Fruit fly (Drosophila melanogaster) whole organism, embryonic: ENCODE data around the gene CG11437.

Source experiments
- Antp ChIP-seq: fragments of 200-800 bp; sonication (Bioruptor generic); optimal IDR thresholded peaks from 3 replicates; lab custom pipeline; 2016; ENCODE audit warnings: missing biosample characterization, missing genetic modification characterization
- B-H1 ChIP-seq: fragments of 200-800 bp; sonication (Bioruptor generic); IDR thresholded peaks from 3 replicates; pipeline ENCODE4 v1.3.6; 2022; ENCODE audit warnings: missing biosample characterization, missing genetic modification characterization
- CG10431 ChIP-seq: fragments of 200-800 bp; sonication (Bioruptor generic); optimal IDR thresholded peaks from 3 replicates; lab custom pipeline; 2018; ENCODE audit warnings: missing biosample characterization, mild to moderate bottlenecking, missing genetic modification characterization
- CG12769 ChIP-seq: fragments of 200-800 bp; sonication (Bioruptor generic); optimal IDR thresholded peaks from 2 replicates; lab custom pipeline; 2019; ENCODE audit warnings: missing biosample characterization, mild to moderate bottlenecking, missing genetic modification characterization, moderate library complexity
- CG14710 ChIP-seq: fragments of 200-800 bp; sonication (Bioruptor generic); optimal IDR thresholded peaks from 3 replicates; lab custom pipeline; 2019; ENCODE audit warnings: missing biosample characterization, mild to moderate bottlenecking, missing genetic modification characterization, moderate library complexity
- CG15011 ChIP-seq: fragments of 200-800 bp; sonication (Bioruptor generic); optimal IDR thresholded peaks from 3 replicates; lab custom pipeline; 2018; ENCODE audit warnings: missing biosample characterization, mild to moderate bottlenecking, missing genetic modification characterization
- CG15073 ChIP-seq: fragments of 200-800 bp; sonication (Bioruptor generic); optimal IDR thresholded peaks from 2 replicates; lab custom pipeline; 2016; ENCODE audit warnings: missing biosample characterization, missing genetic modification characterization
- CG15269 ChIP-seq: fragments of 200-800 bp; sonication (Bioruptor generic); optimal IDR thresholded peaks from 2 replicates; lab custom pipeline; 2018; ENCODE audit warnings: missing biosample characterization, mild to moderate bottlenecking, missing genetic modification characterization, moderate library complexity
- CG18764 ChIP-seq: fragments of 200-800 bp; sonication (Bioruptor generic); optimal IDR thresholded peaks from 3 replicates; lab custom pipeline; 2016; ENCODE audit warnings: missing biosample characterization, missing genetic modification characterization
- CG2120 ChIP-seq: fragments of 200-800 bp; sonication (Bioruptor generic); optimal IDR thresholded peaks from 3 replicates; lab custom pipeline; 2016; ENCODE audit warnings: missing biosample characterization, missing genetic modification characterization
- CG3847 ChIP-seq: fragments of 200-800 bp; sonication (Bioruptor generic); IDR thresholded peaks from 2 replicates; pipeline ENCODE4 v1.3.6; 2022; ENCODE audit warnings: missing biosample characterization, missing genetic modification characterization
- CG5245 ChIP-seq: fragments of 200-800 bp; sonication (Bioruptor generic); optimal IDR thresholded peaks from 3 replicates; lab custom pipeline; 2016; ENCODE audit warnings: missing biosample characterization, missing genetic modification characterization
- CG7271 ChIP-seq: fragments of 200-800 bp; sonication (Bioruptor generic); optimal IDR thresholded peaks from 2 replicates; lab custom pipeline; 2018; ENCODE audit warnings: missing biosample characterization, mild to moderate bottlenecking, missing genetic modification characterization, moderate library complexity
- CG8359 ChIP-seq: fragments of 200-800 bp; sonication (Bioruptor generic); optimal IDR thresholded peaks from 2 replicates; lab custom pipeline; 2017; ENCODE audit warnings: missing biosample characterization, mild to moderate bottlenecking, missing genetic modification characterization, borderline replicate concordance
- CG8388 ChIP-seq: fragments of 200-800 bp; sonication (Bioruptor generic); optimal IDR thresholded peaks from 2 replicates; lab custom pipeline; 2019; ENCODE audit warnings: missing biosample characterization, mild to moderate bottlenecking, missing genetic modification characterization, moderate library complexity
- CG9437 ChIP-seq: fragments of 200-800 bp; sonication (Bioruptor generic); optimal IDR thresholded peaks from 2 replicates; lab custom pipeline; 2018; ENCODE audit warnings: missing biosample characterization, mild to moderate bottlenecking, missing genetic modification characterization
- Dad ChIP-seq: fragments of 200-800 bp; sonication (Bioruptor generic); optimal IDR thresholded peaks from 3 replicates; lab custom pipeline; 2016; ENCODE audit warnings: missing biosample characterization, missing genetic modification characterization
- Deaf1 ChIP-seq: fragments of 200-800 bp; optimal IDR thresholded peaks from 3 replicates; lab custom pipeline; 2019; ENCODE audit warnings: missing biosample characterization, mild to moderate bottlenecking, missing genetic modification characterization, moderate library complexity
- Dip3 ChIP-seq: fragments of 200-800 bp; sonication (Bioruptor generic); optimal IDR thresholded peaks from 3 replicates; lab custom pipeline; 2016; ENCODE audit warnings: missing biosample characterization, missing genetic modification characterization
- MBD-R2 ChIP-seq: fragments of 200-800 bp; sonication (Bioruptor generic); IDR thresholded peaks from 2 replicates; pipeline ENCODE4 v1.3.6; 2022; ENCODE audit warnings: missing biosample characterization, missing genetic modification characterization
- Mad ChIP-seq: fragments of 200-800 bp; sonication (Bioruptor generic); optimal IDR thresholded peaks from 2 replicates; lab custom pipeline; 2016; ENCODE audit warnings: missing biosample characterization, missing genetic modification characterization
- Opbp ChIP-seq: fragments of 200-800 bp; sonication (Bioruptor generic); IDR thresholded peaks from 3 replicates; pipeline ENCODE4 v1.3.6; 2022; ENCODE audit warnings: missing biosample characterization, missing genetic modification characterization; ENCODE audit not compliant: partially characterized antibody
- PHDP ChIP-seq: fragments of 200-800 bp; sonication (Bioruptor generic); optimal IDR thresholded peaks from 3 replicates; lab custom pipeline; 2018; ENCODE audit warnings: missing biosample characterization, mild to moderate bottlenecking, missing genetic modification characterization, moderate library complexity
- Scr ChIP-seq: fragments of 200-800 bp; sonication (Bioruptor generic); IDR thresholded peaks from 2 replicates; pipeline ENCODE4 v1.3.6; 2022; ENCODE audit warnings: missing biosample characterization, missing genetic modification characterization; ENCODE audit not compliant: partially characterized antibody
- Side ChIP-seq: fragments of 200-800 bp; sonication (Bioruptor generic); optimal IDR thresholded peaks from 2 replicates; lab custom pipeline; 2016; ENCODE audit warnings: missing biosample characterization, missing genetic modification characterization
- Sox102F ChIP-seq: fragments of 200-800 bp; sonication (Bioruptor generic); optimal IDR thresholded peaks from 2 replicates; lab custom pipeline; 2018; ENCODE audit warnings: missing biosample characterization, mild to moderate bottlenecking, missing genetic modification characterization, moderate library complexity
- Tbp ChIP-seq: fragments of >200 bp; optimal IDR thresholded peaks from 2 replicates; lab custom pipeline; 2018; ENCODE audit warnings: missing biosample characterization, missing genetic modification characterization
- abd-A ChIP-seq: fragments of 200-800 bp; sonication (Bioruptor generic); optimal IDR thresholded peaks from 3 replicates; lab custom pipeline; 2019; ENCODE audit warnings: missing biosample characterization, mild to moderate bottlenecking, missing genetic modification characterization, moderate library complexity
- bbx ChIP-seq: fragments of 200-800 bp; sonication (Bioruptor generic); IDR thresholded peaks from 2 replicates; pipeline ENCODE4 v1.3.6; 2022; ENCODE audit warnings: missing biosample characterization, missing genetic modification characterization; ENCODE audit not compliant: partially characterized antibody
- bsh ChIP-seq, 2 experiments: fragments of 200-800 bp; sonication (Bioruptor generic); optimal IDR thresholded peaks; 2 replicates each; lab custom pipeline; 2017 to 2018; ENCODE audit warnings: mild to moderate bottlenecking in 2 of 2, missing biosample characterization in 2 of 2, missing genetic modification characterization in 2 of 2, moderate library complexity in 1 of 2
- cg ChIP-seq: fragments of 200-800 bp; sonication (Bioruptor generic); optimal IDR thresholded peaks from 3 replicates; lab custom pipeline; 2019; ENCODE audit warnings: missing biosample characterization, mild to moderate bottlenecking, missing genetic modification characterization, moderate library complexity
- chinmo ChIP-seq: fragments of 200-800 bp; sonication (Bioruptor generic); IDR thresholded peaks from 4 replicates; pipeline ENCODE4 v1.3.6; 2022; ENCODE audit warnings: missing biosample characterization, missing genetic modification characterization; ENCODE audit not compliant: partially characterized antibody
- cwo ChIP-seq: fragments of 200-800 bp; sonication (Bioruptor generic); optimal IDR thresholded peaks from 3 replicates; lab custom pipeline; 2017; ENCODE audit warnings: missing biosample characterization, missing genetic modification characterization, mild to moderate bottlenecking, moderate library complexity, missing genetic modification reagents
- lab ChIP-seq: fragments of 200-800 bp; sonication (Bioruptor generic); optimal IDR thresholded peaks from 3 replicates; lab custom pipeline; 2017; ENCODE audit warnings: missing biosample characterization, missing genetic modification characterization, mild to moderate bottlenecking, moderate library complexity, missing genetic modification reagents
- lola ChIP-seq, 3 experiments: fragments of >200 bp in 2 of 3; fragments of 200-800 bp in 1 of 3; sonication (Bioruptor generic) in 1 of 3; optimal IDR thresholded peaks; 2 replicates each; lab custom pipeline; 2017 to 2019; ENCODE audit warnings: missing biosample characterization in 3 of 3, missing genetic modification characterization in 3 of 3, mild to moderate bottlenecking in 1 of 3, moderate library complexity in 1 of 3
- nom ChIP-seq: fragments of 200-800 bp; sonication (Bioruptor generic); optimal IDR thresholded peaks from 2 replicates; lab custom pipeline; 2017; ENCODE audit warnings: missing biosample characterization, missing genetic modification characterization, mild to moderate bottlenecking, moderate library complexity, missing genetic modification reagents
- oc ChIP-seq: fragments of 200-800 bp; sonication (Bioruptor generic); optimal IDR thresholded peaks from 2 replicates; lab custom pipeline; 2018; ENCODE audit warnings: missing biosample characterization, mild to moderate bottlenecking, missing genetic modification characterization, moderate library complexity
- org-1 ChIP-seq: fragments of 200-800 bp; sonication (Bioruptor generic); optimal IDR thresholded peaks from 2 replicates; lab custom pipeline; 2017; ENCODE audit warnings: missing biosample characterization, missing genetic modification characterization
- pb ChIP-seq: fragments of 200-800 bp; sonication (Bioruptor generic); optimal IDR thresholded peaks from 3 replicates; lab custom pipeline; 2016; ENCODE audit warnings: missing biosample characterization, missing genetic modification characterization
- rib ChIP-seq: fragments of 200-800 bp; sonication (Bioruptor generic); IDR thresholded peaks from 2 replicates; pipeline ENCODE4 v1.3.6; 2022; ENCODE audit warnings: missing biosample characterization, missing genetic modification characterization
- sd ChIP-seq: fragments of 200-800 bp; sonication (Bioruptor generic); optimal IDR thresholded peaks from 3 replicates; lab custom pipeline; 2018; ENCODE audit warnings: missing biosample characterization, mild to moderate bottlenecking, missing genetic modification characterization, moderate library complexity
- sens ChIP-seq: fragments of 200-800 bp; sonication (Bioruptor generic); peaks from one replicate; lab custom pipeline; 2016; ENCODE audit warnings: missing biosample characterization, missing genetic modification characterization
- sna ChIP-seq: fragments of 200-800 bp; sonication (Bioruptor generic); IDR thresholded peaks from 2 replicates; pipeline ENCODE4 v1.3.6; 2022; ENCODE audit warnings: missing biosample characterization, missing genetic modification characterization; ENCODE audit not compliant: partially characterized antibody
- tin ChIP-seq: fragments of 200-800 bp; sonication (Bioruptor generic); optimal IDR thresholded peaks from 3 replicates; lab custom pipeline; 2016; ENCODE audit warnings: missing biosample characterization, missing genetic modification characterization
- tna ChIP-seq: fragments of 200-800 bp; sonication (Bioruptor generic); IDR thresholded peaks from 2 replicates; pipeline ENCODE4 v1.3.6; 2022; ENCODE audit warnings: missing biosample characterization, missing genetic modification characterization; ENCODE audit not compliant: partially characterized antibody
- tx ChIP-seq: fragments of 200-800 bp; sonication (Bioruptor generic); optimal IDR thresholded peaks from 2 replicates; lab custom pipeline; 2016; ENCODE audit warnings: missing biosample characterization, missing genetic modification characterization

Gene CG11437

dm6 chr3L:22463412-22463811, 5.2 kb upstream of the CG11437 start (continued):
- TF ChIP-seq CG3847 (no peak), org-1 (no peak), oc (tag; lab: Kevin White, UChicago) (no peak), CG9437 (GFP tag; lab: Kevin White, UChicago) (no peak), PHDP (tag; lab: Kevin White, UChicago) (no peak), CG5245 (GFP tag; lab: Kevin White, UChicago) (no peak), Dad (GFP tag; lab: Kevin White, UChicago) (no peak), abd-A (tag; lab: Kevin White, UChicago) (no peak), CG14710 (no peak), cwo (GFP tag; lab: Kevin White, UChicago) (no peak), bsh (GFP tag; optimal IDR thresholded peaks at IDR 0.05; lab: Kevin White, UChicago) (no peak), Mad (GFP tag; lab: Kevin White, UChicago) (no peak), MBD-R2 (GFP tag; lab: Robert Waterston, UW) (no peak), tx (GFP tag; lab: Kevin White, UChicago) (no peak), rib (GFP tag; lab: Robert Waterston, UW) (no peak), Antp (GFP tag; lab: Kevin White, UChicago) (no peak), lab (GFP tag; lab: Kevin White, UChicago) (no peak), tin (GFP tag; lab: Kevin White, UChicago) (no peak)

- peak; percentile 7 for TF ChIP-seq CG15269 (tag; lab: Kevin White, UChicago)
- no peak for TF ChIP-seq Scr (GFP tag; lab: Robert Waterston, UW)
- TF ChIP-seq Dip3 (GFP tag; lab: Kevin White, UChicago), result no peak
- no peak for TF ChIP-seq Sox102F (GFP tag; lab: Kevin White, UChicago)
- no peak for TF ChIP-seq CG18764 (GFP tag; lab: Kevin White, UChicago)
- no peak for TF ChIP-seq sna
- TF ChIP-seq tin (GFP tag; lab: Kevin White, UChicago), result no peak
- peak; percentile 20 for TF ChIP-seq CG2120 (GFP tag; lab: Kevin White, UChicago)
- TF ChIP-seq Side, result no peak
- TF ChIP-seq CG9437 (GFP tag; lab: Kevin White, UChicago), result no peak
- TF ChIP-seq sd, result peak; percentile 82
- TF ChIP-seq chinmo (GFP tag; lab: Robert Waterston, UW), result 0 out of 4 replicates have a peak, but pooled peaks have one; percentile 60
- TF ChIP-seq CG12769, result peak; percentile 8
- TF ChIP-seq Opbp (GFP tag; lab: Robert Waterston, UW), result 0 out of 3 replicates have a peak, but pooled peaks have one; percentile 34
- no peak for TF ChIP-seq pb (GFP tag; lab: Kevin White, UChicago)
- no peak for TF ChIP-seq CG7271 (tag; lab: Kevin White, UChicago)
- TF ChIP-seq Tbp (GFP tag; lab: Kevin White, UChicago), result no peak
- TF ChIP-seq CG8388, result no peak
- no peak for TF ChIP-seq cg (GFP tag; lab: Kevin White, UChicago)
- TF ChIP-seq lola (GFP tag; optimal IDR thresholded peaks at IDR 0.05; lab: Kevin White, UChicago), result no peak
- TF ChIP-seq Deaf1 (tag; lab: Kevin White, UChicago), result peak; percentile 21
- TF ChIP-seq sens (GFP tag; lab: Kevin White, UChicago), result peak; percentile 62
- TF ChIP-seq PHDP (tag; lab: Kevin White, UChicago), result peak; percentile 26
- no peak for TF ChIP-seq B-H1 (GFP tag; lab: Robert Waterston, UW)
- no peak for TF ChIP-seq CG15011 (GFP tag; lab: Kevin White, UChicago)
- TF ChIP-seq CG10431 (GFP tag; lab: Kevin White, UChicago), result no peak
- peak; percentile 8 for TF ChIP-seq nom (GFP tag; lab: Kevin White, UChicago)
- TF ChIP-seq tna (GFP tag; lab: Robert Waterston, UW), result no peak
- no peak for TF ChIP-seq CG15073
- TF ChIP-seq bbx (GFP tag; lab: Robert Waterston, UW), result 0 out of 2 replicates have a peak, but pooled peaks have one; percentile 12
- TF ChIP-seq CG8359 (GFP tag; lab: Kevin White, UChicago), result no peak
Observed at dm6 chr3L:22465486-22466402, 2.9 kb upstream of the CG11437 start, which contains the start of gene CG11438. Gene CG11438 (plus strand): TSS chr3L:22465619.
